Worm (Caenorhabditis elegans) whole organism, L4 larva: ENCODE results near the gene plp-1.

Experiments used
- F37D6.2 ChIP-seq: sonication (generic microtip); optimal IDR thresholded peaks from 2 replicates; lab custom pipeline; 2016; ENCODE audit warnings: mild to moderate bottlenecking, missing genetic modification characterization, missing compliant biosample characterization
- F44E2.7 ChIP-seq: fragments of 200-800 bp; sonication (Bioruptor generic); IDR thresholded peaks from 2 replicates; pipeline ENCODE4 v2.1.2; 2022; ENCODE audit warnings: missing genetic modification characterization, missing compliant biosample characterization
- T26A8.4 ChIP-seq: fragments of 200-800 bp; sonication (Bioruptor generic); IDR thresholded peaks from 2 replicates; pipeline ENCODE4 v1.3.6; 2022; ENCODE audit warnings: missing genetic modification characterization, missing compliant biosample characterization
- Y75B8A.6 ChIP-seq: fragments of 200-800 bp; sonication (Bioruptor generic); IDR thresholded peaks from 2 replicates; pipeline ENCODE4 v1.3.6; 2022; ENCODE audit warnings: missing genetic modification reagents, missing genetic modification characterization, missing compliant biosample characterization
- ZK337.2 ChIP-seq: fragments of 200-800 bp; sonication (Bioruptor generic); IDR thresholded peaks from 2 replicates; pipeline ENCODE4 v1.3.6; 2022; ENCODE audit warnings: missing genetic modification reagents, missing genetic modification characterization, missing compliant biosample characterization
- ama-1 ChIP-seq: fragments of 150-350 bp; optimal IDR thresholded peaks from 2 replicates; lab custom pipeline; 2014; ENCODE audit warnings: inconsistent platforms, mixed read lengths
- ceh-20 ChIP-seq: fragments of 200-800 bp; sonication (Bioruptor generic); IDR thresholded peaks from 2 replicates; pipeline ENCODE4 v1.3.6; 2022; ENCODE audit warnings: missing genetic modification reagents, missing genetic modification characterization, missing compliant biosample characterization
- ceh-32 ChIP-seq: sonication (generic microtip); optimal IDR thresholded peaks from 2 replicates; lab custom pipeline; 2016; ENCODE audit warnings: mild to moderate bottlenecking, missing genetic modification characterization, missing compliant biosample characterization; ENCODE audit not compliant: poor library complexity
- ceh-82 ChIP-seq: sonication (generic microtip); optimal IDR thresholded peaks from 2 replicates; lab custom pipeline; 2017; ENCODE audit warnings: missing biosample characterization, missing genetic modification characterization
- ces-1 ChIP-seq: fragments of 150-350 bp; sonication (generic microtip); optimal IDR thresholded peaks from 4 replicates; lab custom pipeline; 2014; ENCODE audit warnings: missing biosample characterization, missing genetic modification reagents, missing genetic modification characterization
- ctbp-1 ChIP-seq: fragments of 200-800 bp; sonication (Bioruptor generic); IDR thresholded peaks from 2 replicates; pipeline ENCODE4 v1.3.6; 2022; ENCODE audit warnings: missing genetic modification reagents, missing genetic modification characterization, missing compliant biosample characterization
- daf-12 ChIP-seq: fragments of 150-350 bp; optimal IDR thresholded peaks from 2 replicates; lab custom pipeline; 2014; ENCODE audit warnings: missing biosample characterization, missing genetic modification reagents, missing genetic modification characterization
- dmd-8 ChIP-seq: fragments of 200-800 bp; sonication (Bioruptor generic); IDR thresholded peaks from 2 replicates; pipeline ENCODE4 v1.3.6; 2022; ENCODE audit warnings: missing genetic modification characterization, missing compliant biosample characterization
- duxl-1 ChIP-seq: sonication (generic microtip); optimal IDR thresholded peaks from 2 replicates; lab custom pipeline; 2016; ENCODE audit warnings: mild to moderate bottlenecking, missing genetic modification characterization, moderate library complexity, missing compliant biosample characterization; ENCODE audit not compliant: poor library complexity
- egl-43 ChIP-seq: fragments of 200-800 bp; sonication (Bioruptor generic); IDR thresholded peaks from 2 replicates; pipeline ENCODE4 v1.3.6; 2022; ENCODE audit warnings: missing genetic modification reagents, missing genetic modification characterization, missing compliant biosample characterization
- fkh-10 ChIP-seq: fragments of 150-350 bp; optimal IDR thresholded peaks from 2 replicates; lab custom pipeline; 2014; ENCODE audit warnings: missing biosample characterization, missing genetic modification reagents, missing genetic modification characterization
- fos-1 ChIP-seq: fragments of 150-350 bp; optimal IDR thresholded peaks from 2 replicates; lab custom pipeline; 2014; ENCODE audit warnings: missing biosample characterization, missing genetic modification characterization
- hlh-11 ChIP-seq: fragments of 200-800 bp; sonication (Bioruptor generic); optimal IDR thresholded peaks from 2 replicates; lab custom pipeline; 2018; ENCODE audit warnings: mild to moderate bottlenecking, missing genetic modification characterization, missing compliant biosample characterization
- hlh-30 ChIP-seq: sonication (generic microtip); optimal IDR thresholded peaks from 2 replicates; lab custom pipeline; 2017; ENCODE audit warnings: antibody characterized with exemption, mild to moderate bottlenecking, missing genetic modification characterization, missing compliant biosample characterization; ENCODE audit not compliant: insufficient read depth
- jun-1 ChIP-seq: fragments of 150-350 bp; optimal IDR thresholded peaks from 2 replicates; lab custom pipeline; 2014; ENCODE audit warnings: missing biosample characterization, missing genetic modification reagents, missing genetic modification characterization
- lim-7 ChIP-seq: fragments of 200-800 bp; sonication (Bioruptor generic); IDR thresholded peaks from 2 replicates; pipeline ENCODE4 v1.3.6; 2022; ENCODE audit warnings: missing genetic modification characterization, missing compliant biosample characterization
- lin-1 ChIP-seq: fragments of 200-800 bp; sonication (Bioruptor generic); IDR thresholded peaks from 2 replicates; pipeline ENCODE4 v1.3.6; 2022; ENCODE audit warnings: missing genetic modification reagents, missing genetic modification characterization, missing compliant biosample characterization
- lin-15B ChIP-seq: fragments of 150-350 bp; sonication (generic microtip); optimal IDR thresholded peaks from 3 replicates; lab custom pipeline; 2014; ENCODE audit warnings: missing biosample characterization, missing genetic modification characterization
- lir-3 ChIP-seq: sonication (generic microtip); optimal IDR thresholded peaks from 2 replicates; lab custom pipeline; 2016; ENCODE audit warnings: mild to moderate bottlenecking, missing genetic modification characterization, missing compliant biosample characterization
- lsy-2 ChIP-seq, 2 experiments: fragments of 150-350 bp in 1 of 2; sonication (generic microtip) in 1 of 2; optimal IDR thresholded peaks; 2 replicates each; lab custom pipeline; 2014 to 2017; ENCODE audit warnings: missing biosample characterization in 2 of 2, missing genetic modification characterization in 2 of 2
- mdl-1 ChIP-seq, 2 experiments: fragments of 150-350 bp in 1 of 2; sonication (generic microtip) in 1 of 2; optimal IDR thresholded peaks; 2 replicates each; lab custom pipeline; 2014 to 2017; ENCODE audit warnings: missing biosample characterization in 2 of 2, missing genetic modification characterization in 2 of 2
- mdt-29 ChIP-seq: fragments of 200-800 bp; sonication (Bioruptor generic); IDR thresholded peaks from 2 replicates; pipeline ENCODE4 v1.3.6; 2022; ENCODE audit warnings: missing genetic modification reagents, missing genetic modification characterization, missing compliant biosample characterization
- mes-2 ChIP-seq: sonication (generic microtip); optimal IDR thresholded peaks from 2 replicates; lab custom pipeline; 2016; ENCODE audit warnings: missing genotype, mild to moderate bottlenecking, missing genetic modification characterization, missing compliant biosample characterization; ENCODE audit not compliant: poor library complexity, severe bottlenecking
- mxl-2 ChIP-seq: fragments of 200-800 bp; sonication (Bioruptor generic); conservative IDR thresholded peaks from 2 replicates; pipeline ENCODE4 v1.3.6; 2022; ENCODE audit warnings: missing genetic modification reagents, missing genetic modification characterization, missing compliant biosample characterization
- mxl-3 ChIP-seq: fragments of 200-800 bp; sonication (Bioruptor generic); optimal IDR thresholded peaks from 2 replicates; lab custom pipeline; 2018; ENCODE audit warnings: mild to moderate bottlenecking, missing genetic modification characterization, missing compliant biosample characterization
- nhr-10 ChIP-seq: fragments of 150-350 bp; optimal IDR thresholded peaks from 2 replicates; lab custom pipeline; 2014; ENCODE audit warnings: missing biosample characterization, missing genetic modification characterization
- nhr-111 ChIP-seq: fragments of 200-800 bp; sonication (Bioruptor generic); optimal IDR thresholded peaks from 2 replicates; lab custom pipeline; 2018; ENCODE audit warnings: mild to moderate bottlenecking, missing genetic modification characterization, missing compliant biosample characterization
- nhr-25 ChIP-seq: sonication (generic microtip); optimal IDR thresholded peaks from 2 replicates; lab custom pipeline; 2017; ENCODE audit warnings: missing genetic modification characterization, mild to moderate bottlenecking, missing compliant biosample characterization, antibody characterized with exemption, moderate library complexity, borderline replicate concordance; ENCODE audit not compliant: insufficient read depth
- nhr-28 ChIP-seq: fragments of 150-350 bp; optimal IDR thresholded peaks from 2 replicates; lab custom pipeline; 2014; ENCODE audit warnings: missing biosample characterization, missing genetic modification characterization
- nhr-42 ChIP-seq: fragments of 200-800 bp; sonication (Bioruptor generic); IDR thresholded peaks from 2 replicates; pipeline ENCODE4 v1.3.6; 2022; ENCODE audit warnings: missing genetic modification characterization, missing compliant biosample characterization
- nhr-6 ChIP-seq: fragments of 150-350 bp; optimal IDR thresholded peaks from 2 replicates; lab custom pipeline; 2014; ENCODE audit warnings: missing biosample characterization, missing genetic modification characterization
- nhr-76 ChIP-seq: fragments of 150-350 bp; optimal IDR thresholded peaks from 2 replicates; lab custom pipeline; 2014; ENCODE audit warnings: missing biosample characterization, missing genetic modification characterization
- pha-4 ChIP-seq, 2 experiments: fragments of 150-350 bp in 1 of 2; fragments of 200-800 bp in 1 of 2; sonication (Bioruptor generic) in 1 of 2; IDR thresholded peaks in 1 of 2; optimal IDR thresholded peaks in 1 of 2; 2 replicates each; pipeline versions ENCODE4 v1.3.6 to Lab custom; 2014 to 2022; ENCODE audit warnings: missing genetic modification characterization in 2 of 2, missing genetic modification reagents in 2 of 2, missing biosample characterization in 1 of 2, missing compliant biosample characterization in 1 of 2
- pqm-1 ChIP-seq: sonication (generic microtip); optimal IDR thresholded peaks from 2 replicates; lab custom pipeline; 2017; ENCODE audit warnings: missing biosample characterization, missing genetic modification characterization
- rbr-2 ChIP-seq: sonication (generic microtip); optimal IDR thresholded peaks from 2 replicates; lab custom pipeline; 2016; ENCODE audit warnings: missing genotype, missing genetic modification characterization, missing compliant biosample characterization
- set-16 ChIP-seq: fragments of 200-800 bp; sonication (Bioruptor generic); IDR thresholded peaks from 2 replicates; pipeline ENCODE4 v1.3.6; 2022; ENCODE audit warnings: missing genetic modification reagents, missing genetic modification characterization, missing compliant biosample characterization
- skn-1 ChIP-seq: fragments of 150-350 bp; optimal IDR thresholded peaks from 2 replicates; lab custom pipeline; 2014; ENCODE audit warnings: missing biosample characterization, missing genetic modification characterization
- tag-97 ChIP-seq: fragments of 200-800 bp; sonication (Bioruptor generic); IDR thresholded peaks from 2 replicates; pipeline ENCODE4 v1.3.6; 2022; ENCODE audit warnings: missing genetic modification characterization, missing compliant biosample characterization
- unc-62 ChIP-seq, 3 experiments: fragments of 150-350 bp in 1 of 3; sonication (generic microtip); optimal IDR thresholded peaks in 2 of 3; peaks in 1 of 3; 1 replicate in 1 of 3; 2 replicates in 2 of 3; lab custom pipeline; 2014 to 2017; ENCODE audit warnings: missing biosample characterization in 3 of 3, missing genetic modification characterization in 3 of 3, missing genetic modification reagents in 3 of 3, missing genotype in 1 of 3
- vab-7 ChIP-seq: fragments of 200-800 bp; sonication (Bioruptor generic); IDR thresholded peaks from 2 replicates; pipeline ENCODE4 v1.3.6; 2022; ENCODE audit warnings: missing genetic modification reagents, missing genetic modification characterization, missing compliant biosample characterization
- zag-1 ChIP-seq: fragments of 150-350 bp; optimal IDR thresholded peaks from 2 replicates; lab custom pipeline; 2014; ENCODE audit warnings: missing biosample characterization, missing genetic modification characterization
- zfp-3 ChIP-seq: fragments of 200-800 bp; sonication (Bioruptor generic); conservative IDR thresholded peaks from 2 replicates; pipeline ENCODE4 v1.3.6; 2022; ENCODE audit warnings: missing genetic modification reagents, missing genetic modification characterization, missing compliant biosample characterization
- zip-2 ChIP-seq: fragments of 150-350 bp; optimal IDR thresholded peaks from 2 replicates; lab custom pipeline; 2014; ENCODE audit warnings: missing biosample characterization, missing genetic modification characterization

plp-1 gene

ce11 chrIV:7612523-7612922, 20.6 kb upstream of the plp-1 start:
- TF ChIP-seq hlh-11 (tag; lab: Kevin White, UChicago): no peak
- no peak for TF ChIP-seq nhr-25
- no peak for TF ChIP-seq vab-7 (GFP tag; lab: Robert Waterston, UW)
- no peak for TF ChIP-seq lim-7 (GFP tag; lab: Robert Waterston, UW)
- no peak for TF ChIP-seq tag-97
- no peak for TF ChIP-seq mdl-1 (tag; optimal IDR thresholded peaks at IDR 0.05; lab: Kevin White, UChicago)
- no peak for TF ChIP-seq pqm-1 (tag; lab: Kevin White, UChicago)
- TF ChIP-seq ceh-82 (tag; lab: Kevin White, UChicago): no peak
- no peak for TF ChIP-seq nhr-6 (tag; lab: Kevin White, UChicago)
- TF ChIP-seq zag-1: no peak
- TF ChIP-seq hlh-30 (tag; lab: Kevin White, UChicago): peak; percentile 15
- TF ChIP-seq lin-15B (tag; lab: Kevin White, UChicago): no peak
- no peak for TF ChIP-seq nhr-76 (tag; lab: Kevin White, UChicago)
- no peak for TF ChIP-seq fos-1 (tag; lab: Kevin White, UChicago)
- TF ChIP-seq duxl-1 (tag; lab: Kevin White, UChicago): no peak
- no peak for TF ChIP-seq ceh-32 (tag; lab: Kevin White, UChicago)
- no peak for TF ChIP-seq zfp-3 (GFP tag; lab: Robert Waterston, UW)
- peak; percentile 27 for TF ChIP-seq fkh-10 (GFP tag; lab: Kevin White, UChicago)
- no peak for TF ChIP-seq nhr-10 (tag; lab: Kevin White, UChicago)
- TF ChIP-seq mes-2 (tag; lab: Kevin White, UChicago): no peak
- TF ChIP-seq nhr-111 (GFP tag; lab: Kevin White, UChicago): no peak
- no peak for TF ChIP-seq zip-2
- no peak for TF ChIP-seq daf-12 (tag; lab: Kevin White, UChicago)
- TF ChIP-seq nhr-42 (GFP tag; lab: Robert Waterston, UW): no peak
- TF ChIP-seq ces-1 (GFP tag; lab: Kevin White, UChicago): peak; percentile 48
- TF ChIP-seq, all 104 proteins: peak for 3

ce11 chrIV:7619261-7619660, 13.9 kb upstream of the plp-1 start:
- TF ChIP-seq lin-1 (GFP tag; lab: Robert Waterston, UW) (no peak), rbr-2 (peak; percentile 36), daf-12 (tag; lab: Kevin White, UChicago) (no peak), lim-7 (GFP tag; lab: Robert Waterston, UW) (no peak), ZK337.2 (GFP tag; lab: Robert Waterston, UW) (no peak), lir-3 (tag; lab: Kevin White, UChicago) (no peak), unc-62 (GFP tag; optimal IDR thresholded peaks at IDR 0.05 in 1 of 2; lab: Kevin White, UChicago) (no peak), unc-62 (tag; optimal IDR thresholded peaks at IDR 0.05; lab: Kevin White, UChicago) (no peak), pha-4 (GFP tag; IDR thresholded peaks at IDR 0.05; lab: Robert Waterston, UW) (no peak), pha-4 (tag; optimal IDR thresholded peaks at IDR 0.05; lab: Kevin White, UChicago) (no peak), ces-1 (GFP tag; lab: Kevin White, UChicago) (no peak), skn-1 (no peak), ceh-20 (GFP tag; lab: Robert Waterston, UW) (no peak), mdt-29 (GFP tag; lab: Robert Waterston, UW) (no peak), jun-1 (tag; lab: Kevin White, UChicago) (no peak), mdl-1 (tag; optimal IDR thresholded peaks at IDR 0.05; lab: Kevin White, UChicago) (peak in 1 of 2 experiments; percentile 25), dmd-8 (GFP tag; lab: Robert Waterston, UW) (0 out of 2 replicates have a peak, but pooled peaks have one; percentile 36), Y75B8A.6 (GFP tag; lab: Robert Waterston, UW) (no peak), lin-15B (tag; lab: Kevin White, UChicago) (no peak), T26A8.4 (GFP tag; lab: Robert Waterston, UW) (no peak), F44E2.7 (GFP tag; lab: Robert Waterston, UW) (no peak), mxl-3 (no peak), lsy-2 (tag; optimal IDR thresholded peaks at IDR 0.05; lab: Kevin White, UChicago) (peak in 1 of 2 experiments; percentile 23), ctbp-1 (peak; percentile 47; the same call in 1 of the 2 replicates), ceh-32 (tag; lab: Kevin White, UChicago) (no peak), ama-1 (lab: Kevin White, UChicago) (no peak), egl-43 (peak; percentile 67; the same call in 1 of the 2 replicates), mxl-2 (no peak), ceh-82 (tag; lab: Kevin White, UChicago) (no peak), F37D6.2 (no peak), nhr-28 (tag; lab: Kevin White, UChicago) (no peak), set-16 (peak; percentile 93)
